Fruit fly (Drosophila melanogaster) whole organism, larva: ENCODE measurements around the gene dos.

Experiments used
- noc ChIP-seq: fragments of 200-800 bp; sonication (Bioruptor generic); optimal IDR thresholded peaks from 3 replicates; lab custom pipeline; 2019; ENCODE audit warnings: missing biosample characterization, mild to moderate bottlenecking, missing genetic modification characterization, moderate library complexity

Gene dos

dm6 chr3L:2570269-2570723 lies 18.9 kb upstream of the dos start:
- peak; percentile 20 for TF ChIP-seq noc

DNA sequence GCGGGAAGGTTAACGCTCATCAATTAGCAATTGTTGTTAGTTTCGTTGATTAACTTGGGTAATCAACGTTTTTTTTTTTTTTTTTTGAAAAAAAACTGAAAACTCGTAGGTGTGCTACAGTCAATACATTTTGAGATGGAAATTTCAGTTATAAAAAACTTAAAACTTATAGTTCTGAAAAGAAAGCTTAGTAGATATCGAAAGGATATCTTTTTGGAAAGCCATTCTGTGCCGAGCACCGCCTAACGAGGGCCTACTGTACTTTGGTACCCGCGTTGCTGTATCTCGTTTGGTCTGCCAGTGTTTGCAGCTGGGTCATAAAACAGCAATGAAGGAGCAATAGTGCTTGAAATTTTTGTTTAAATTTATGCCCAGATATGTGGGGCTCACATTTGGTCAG lies 17.2 kb upstream of the dos start:
- peak; percentile 48 for TF ChIP-seq noc

- TF ChIP-seq noc = peak; percentile 86
Measured at dm6 chr3L:2572907-2573591, 16.2 kb upstream of the dos start.

DNA sequence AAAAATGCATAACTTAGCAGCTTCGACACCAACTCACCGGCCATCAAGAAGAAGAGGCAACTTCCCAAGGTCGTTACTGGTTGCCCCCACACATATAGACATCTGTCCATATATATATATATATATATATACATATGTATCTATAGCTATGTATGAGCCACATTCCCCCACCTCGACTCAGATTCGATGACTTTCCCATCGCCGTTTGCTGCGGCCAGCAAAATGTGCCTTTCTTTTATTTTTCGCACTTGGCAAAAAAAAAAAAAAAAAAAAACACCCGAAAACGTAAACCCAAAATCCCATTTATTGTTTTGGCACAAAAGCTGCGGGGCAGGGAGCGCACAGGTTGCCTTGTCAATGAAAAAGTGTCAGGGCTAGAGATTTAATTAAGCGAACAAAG lies 14.5 kb upstream of the dos start:
- TF ChIP-seq noc = no peak

dm6 chr3L:2575240-2575639 lies 14.0 kb upstream of the dos start:
- peak; percentile 69 for TF ChIP-seq noc

dm6 chr3L:2577096-2577831 lies 11.9 kb upstream of the dos start:
- TF ChIP-seq noc = no peak

dm6 chr3L:2578315-2578714 lies 10.9 kb upstream of the dos start:
- TF ChIP-seq noc = no peak

DNA sequence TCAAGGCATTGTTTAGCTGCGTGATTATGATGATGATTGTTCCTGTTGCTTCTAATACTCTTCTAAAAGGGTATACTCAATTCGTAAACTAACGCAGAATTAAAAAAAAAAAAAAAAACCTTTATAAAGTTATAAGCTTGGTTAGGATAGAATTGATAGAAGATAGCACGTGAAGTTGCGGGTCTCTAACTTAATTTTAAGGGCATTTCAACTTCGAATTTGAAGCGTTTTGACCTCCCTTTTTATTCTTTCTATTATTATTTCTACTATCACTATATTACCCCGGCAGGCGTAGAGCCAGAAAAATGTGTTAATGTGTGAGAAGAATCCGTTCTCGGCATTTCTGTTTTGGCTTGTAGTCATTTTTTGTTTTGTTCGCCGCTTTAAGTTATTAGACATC lies 10.5 kb upstream of the dos start:
- TF ChIP-seq noc = peak; percentile 84

dm6 chr3L:2579557-2580224 lies 9.5 kb upstream of the dos start:
- no peak for TF ChIP-seq noc

- TF ChIP-seq noc = peak; percentile 86
Measured at dm6 chr3L:2581343-2581825, 7.8 kb upstream of the dos start.

DNA sequence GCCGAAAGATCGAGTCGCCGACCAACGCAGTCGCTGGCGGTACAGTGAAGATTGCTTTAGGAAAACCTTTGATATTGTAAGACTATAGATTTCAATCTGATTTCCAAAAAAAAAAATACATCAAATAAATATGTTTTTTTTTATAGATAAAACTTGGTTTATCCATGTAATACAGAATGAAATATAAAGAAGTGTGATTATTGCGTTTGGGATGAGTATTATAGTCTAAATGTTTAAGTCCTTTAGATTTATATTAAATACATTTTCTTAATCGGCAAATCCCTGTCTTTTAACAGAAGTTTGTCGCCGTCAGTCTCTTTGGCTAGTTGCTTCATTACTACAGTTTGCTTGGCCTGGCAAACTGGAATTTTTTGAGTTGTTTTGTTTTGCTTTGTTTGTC lies 7.4 kb upstream of the dos start:
- peak; percentile 15 for TF ChIP-seq noc

DNA sequence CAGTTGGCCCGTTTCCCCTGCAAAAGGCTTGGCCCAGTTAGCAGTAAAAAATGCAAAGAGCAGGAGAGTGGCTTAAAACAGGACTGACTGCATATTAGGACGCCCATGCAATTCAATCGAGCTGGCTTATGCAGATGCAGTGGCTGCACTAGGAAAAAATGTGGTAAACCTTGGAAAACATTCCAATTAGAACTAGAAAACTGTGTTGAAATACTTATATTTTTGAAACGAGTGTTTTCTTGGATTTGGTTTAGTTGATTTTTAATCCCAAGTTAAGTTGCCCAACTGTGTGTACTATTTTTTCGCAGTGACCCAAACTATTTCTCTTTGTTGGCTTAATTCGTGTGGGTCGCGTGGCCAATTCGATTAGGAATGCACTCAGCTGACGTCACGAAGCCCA lies 6.9 kb upstream of the dos start:
- TF ChIP-seq noc = no peak

DNA sequence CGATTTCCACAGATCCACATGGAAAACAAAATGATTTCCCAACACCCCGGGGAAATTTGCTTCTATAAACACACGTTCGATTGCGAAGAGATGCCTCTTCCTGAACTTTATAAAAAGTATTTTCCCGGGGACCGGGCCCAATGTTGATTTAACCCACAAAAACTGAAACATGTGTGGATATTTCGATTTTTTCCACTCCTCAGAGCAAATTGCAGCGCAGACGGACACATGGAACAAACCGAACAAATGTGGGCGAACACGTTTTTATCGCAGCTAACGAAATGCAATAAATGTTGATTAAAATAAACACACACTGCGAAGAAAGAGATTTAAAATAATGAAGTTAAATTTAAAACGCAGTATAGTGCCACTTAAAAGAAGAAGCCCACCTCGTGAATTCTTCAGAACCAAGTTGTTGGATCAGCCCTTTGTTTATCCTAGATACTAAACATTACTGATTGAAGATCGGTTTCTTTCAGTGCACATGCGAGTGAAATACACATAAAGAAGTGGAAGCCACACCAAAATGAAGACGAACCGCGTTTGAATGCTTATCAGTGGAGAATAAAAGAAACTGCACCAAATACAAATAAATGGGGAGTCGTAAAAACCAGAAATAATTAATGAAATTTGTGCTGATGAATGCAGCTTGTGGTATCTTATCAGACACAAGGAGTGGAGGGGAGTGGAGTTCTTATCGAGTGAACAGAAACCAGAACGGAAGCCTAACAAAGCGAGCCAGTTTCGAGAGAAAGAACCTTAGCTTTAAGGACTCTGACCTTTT lies 6.3 kb upstream of the dos start:
- TF ChIP-seq noc = no peak

DNA sequence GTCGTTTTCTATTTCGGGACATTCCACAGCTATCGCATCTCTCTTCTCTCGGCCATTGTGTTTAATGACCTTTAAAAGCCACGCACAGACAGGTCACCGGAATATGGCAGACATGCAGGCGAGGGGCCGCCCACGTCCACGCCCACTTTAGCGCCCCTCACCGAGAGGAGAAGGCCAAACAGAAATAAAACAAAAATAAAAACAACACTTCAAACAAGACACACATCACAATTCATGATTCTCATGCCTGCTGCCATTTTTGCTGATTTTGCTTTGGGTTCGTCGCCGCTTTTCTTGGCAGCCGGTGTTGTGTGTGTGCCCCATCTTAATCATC lies 5.7 kb upstream of the dos start:
- TF ChIP-seq noc = no peak

- peak; percentile 76 for TF ChIP-seq noc
Measured at dm6 chr3L:2584119-2584805, 5.0 kb upstream of the dos start.

DNA sequence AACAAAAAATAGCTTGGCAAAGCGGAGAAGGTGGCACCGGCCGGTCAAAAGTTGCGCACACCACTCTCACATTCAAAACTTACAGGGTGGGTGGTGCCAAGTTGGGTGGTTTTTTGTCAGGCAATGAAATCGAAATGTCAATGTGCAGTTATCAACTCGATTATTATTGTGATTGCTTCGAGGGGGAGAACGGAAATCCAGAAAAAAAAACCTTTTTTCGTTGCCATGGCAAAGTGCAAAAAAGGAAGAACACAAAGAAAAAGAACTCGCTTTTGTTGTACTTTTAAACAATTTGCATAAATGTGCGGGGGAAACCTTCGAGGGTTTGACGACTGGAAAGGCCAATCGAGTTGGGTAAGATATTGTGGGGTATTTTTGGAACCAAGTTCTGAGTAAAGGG lies 4.4 kb upstream of the dos start:
- no peak for TF ChIP-seq noc
